Fruit fly (Drosophila melanogaster): ENCODE measurements around the gene Prosbeta7.

Prosbeta7 gene

DNA sequence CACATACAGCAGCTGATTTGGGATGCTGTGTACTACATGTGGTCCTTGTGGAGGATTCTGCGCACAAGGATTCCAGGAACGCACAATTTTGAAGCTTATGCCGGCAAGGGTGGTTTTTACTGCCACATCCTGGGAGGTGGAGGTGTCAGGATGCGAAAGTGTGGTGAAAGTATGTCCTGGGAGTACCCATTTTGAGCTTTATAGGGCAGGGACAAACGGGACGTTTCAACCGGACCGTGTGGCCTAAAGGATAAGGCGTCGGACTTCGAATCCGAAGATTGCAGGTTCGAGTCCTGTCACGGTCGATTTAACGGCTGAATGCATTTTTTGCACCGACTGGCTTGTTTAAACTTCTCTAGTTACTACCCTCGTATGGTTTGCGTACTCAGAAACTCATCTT lies 29.8 kb upstream of the Prosbeta7 start:
- TF ChIP-seq dl (GFP tag; optimal IDR thresholded peaks at IDR 0.05; ENCODE audit: insufficient read depth in 1 of 2, partially characterized antibody in 2 of 2) (no peak), Myc (optimal IDR thresholded peaks at IDR 0.05) (no peak), Mio (GFP tag; optimal IDR thresholded peaks at IDR 0.05) (no peak), sage (GFP tag; optimal IDR thresholded peaks at IDR 0.05) (no peak), N (GFP tag; optimal IDR thresholded peaks at IDR 0.05) (no peak), Hr78 (GFP tag; optimal IDR thresholded peaks at IDR 0.05) (no peak), Hr83 (GFP tag; optimal IDR thresholded peaks at IDR 0.05; ENCODE audit: poor library complexity, severe bottlenecking) (no peak), Hnf4 (GFP tag; optimal IDR thresholded peaks at IDR 0.05) (no peak), Vsx2 (GFP tag; optimal IDR thresholded peaks at IDR 0.05; ENCODE audit: partially characterized antibody) (no peak), CG32264 (GFP tag; optimal IDR thresholded peaks at IDR 0.05) (no peak)

DNA sequence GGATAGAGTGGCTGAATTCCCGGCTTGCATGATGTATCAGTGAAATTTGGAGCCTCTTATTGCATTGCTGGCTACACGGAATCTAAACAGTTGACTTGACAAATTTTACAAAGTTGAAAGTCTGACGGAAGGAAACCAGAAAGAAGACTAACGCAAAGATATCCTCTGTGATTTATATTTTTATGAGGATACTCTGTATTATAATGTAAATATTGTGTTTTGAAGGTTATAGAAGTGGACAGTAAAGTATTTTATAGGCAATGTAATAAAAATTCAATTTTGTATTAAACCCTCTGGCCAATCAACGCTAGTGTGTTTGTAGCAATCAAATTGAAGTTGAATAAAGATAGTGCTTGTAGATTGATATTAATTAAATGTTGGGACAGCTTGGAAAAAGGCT lies 29.4 kb upstream of the Prosbeta7 start, which contains the start of gene CG14668:
CG14668 (minus strand) TSS at position 101 of the 400 bp plus-strand sequence.
- TF ChIP-seq Mio (GFP tag; optimal IDR thresholded peaks at IDR 0.05) (no peak), jim (GFP tag; optimal IDR thresholded peaks at IDR 0.05) (no peak), N (GFP tag; optimal IDR thresholded peaks at IDR 0.05) (no peak), CG9705 (GFP tag; optimal IDR thresholded peaks at IDR 0.05) (no peak)

DNA sequence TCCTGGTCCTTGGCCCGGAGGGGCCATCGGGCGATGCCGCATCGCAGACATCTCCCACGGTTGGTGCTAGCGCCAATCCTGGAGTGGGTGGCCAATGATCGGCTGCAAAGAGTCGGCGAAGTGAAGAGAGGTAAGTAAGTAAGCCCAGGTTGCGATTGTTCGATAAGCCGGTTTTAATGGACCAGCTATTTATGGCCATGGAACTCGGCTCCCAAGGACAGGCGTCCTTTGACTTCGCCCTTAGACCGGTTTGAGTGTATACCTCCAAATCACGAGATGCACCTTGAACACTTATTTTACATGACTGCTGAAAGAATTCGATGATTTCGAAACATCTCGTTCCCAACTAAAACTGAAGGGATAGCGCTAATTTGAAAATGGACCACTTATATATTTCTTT lies 27.6 kb upstream of the Prosbeta7 start:
- no peak for TF ChIP-seq CG32264 (GFP tag; optimal IDR thresholded peaks at IDR 0.05)
- no peak for TF ChIP-seq h (GFP tag; optimal IDR thresholded peaks at IDR 0.05)
- TF ChIP-seq fru (GFP tag; optimal IDR thresholded peaks at IDR 0.05), result peak; percentile 14

DNA sequence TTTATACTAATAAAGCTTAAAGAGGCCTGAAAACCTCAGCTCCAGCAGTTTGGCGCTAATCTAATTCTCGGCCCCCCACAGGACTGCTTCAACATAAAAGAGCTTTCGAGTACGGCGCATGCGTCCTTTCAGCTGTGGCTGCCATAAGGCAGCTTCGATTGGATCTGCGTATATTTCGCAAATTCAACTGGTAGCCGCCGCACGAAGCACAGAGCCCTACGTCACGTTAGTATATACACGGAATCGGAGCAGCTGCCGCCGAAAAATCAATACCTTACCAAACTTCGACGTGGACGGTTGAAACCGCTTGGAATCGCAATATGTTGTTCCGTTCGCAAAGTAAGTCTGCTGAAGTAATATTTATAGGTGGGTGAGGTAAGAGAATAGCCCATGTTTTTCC lies 18.4 kb upstream of the Prosbeta7 start, which contains the start of gene 7B2:
7B2 (plus strand) TSS at position 169 of the 400 bp plus-strand sequence.
- TF ChIP-seq Hr78 (GFP tag; optimal IDR thresholded peaks at IDR 0.05) (no peak), OdsH (GFP tag; optimal IDR thresholded peaks at IDR 0.05) (no peak), CG9705 (GFP tag; optimal IDR thresholded peaks at IDR 0.05) (no peak), usp (GFP tag; optimal IDR thresholded peaks at IDR 0.05) (no peak), Myc (optimal IDR thresholded peaks at IDR 0.05) (no peak)

DNA sequence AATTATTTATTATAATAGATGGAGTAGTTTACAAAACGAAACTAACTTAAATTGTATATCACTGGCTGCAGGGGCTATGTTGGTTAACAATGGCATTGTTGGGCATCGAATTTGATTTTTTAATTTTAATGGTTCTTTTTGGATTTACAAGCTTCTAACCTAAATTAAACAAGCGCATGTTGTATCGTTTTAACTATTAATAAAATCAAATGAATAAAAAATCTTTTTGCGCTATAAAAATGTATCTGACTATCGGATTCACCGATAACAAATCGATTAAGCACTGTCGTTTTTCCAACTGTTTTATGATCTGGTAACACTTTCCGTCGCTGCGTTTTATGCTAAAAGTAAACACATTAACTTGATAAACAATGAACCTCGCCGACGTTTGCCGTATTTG lies 16.6 kb upstream of the Prosbeta7 start, which contains the start of the genes hd and CG14667:
hd (minus strand) TSS at position 243 of the 400 bp plus-strand sequence.
CG14667 (plus strand) TSS at position 303 of the 400 bp plus-strand sequence.
- TF ChIP-seq CG9705 (GFP tag; optimal IDR thresholded peaks at IDR 0.05) (no peak), dmrt93B (GFP tag; optimal IDR thresholded peaks at IDR 0.05) (no peak), pan (optimal IDR thresholded peaks at IDR 0.05) (no peak), Mio (GFP tag; optimal IDR thresholded peaks at IDR 0.05) (no peak), Dif (GFP tag; optimal IDR thresholded peaks at IDR 0.05; ENCODE audit: partially characterized antibody) (no peak), Dfd (GFP tag; optimal IDR thresholded peaks at IDR 0.05) (no peak), Hr78 (GFP tag; optimal IDR thresholded peaks at IDR 0.05) (no peak), usp (GFP tag; optimal IDR thresholded peaks at IDR 0.05) (no peak), N (GFP tag; optimal IDR thresholded peaks at IDR 0.05) (no peak), GATAd (GFP tag; optimal IDR thresholded peaks at IDR 0.05) (no peak), HLH106 (tag; optimal IDR thresholded peaks at IDR 0.05) (no peak), woc (GFP tag; optimal IDR thresholded peaks at IDR 0.05) (no peak), tai (GFP tag; optimal IDR thresholded peaks at IDR 0.05) (no peak), brk (GFP tag; optimal IDR thresholded peaks at IDR 0.05) (no peak), Sp1 (GFP tag; optimal IDR thresholded peaks at IDR 0.05) (no peak), jim (GFP tag; optimal IDR thresholded peaks at IDR 0.05) (no peak), CG32264 (GFP tag; optimal IDR thresholded peaks at IDR 0.05) (no peak)

DNA sequence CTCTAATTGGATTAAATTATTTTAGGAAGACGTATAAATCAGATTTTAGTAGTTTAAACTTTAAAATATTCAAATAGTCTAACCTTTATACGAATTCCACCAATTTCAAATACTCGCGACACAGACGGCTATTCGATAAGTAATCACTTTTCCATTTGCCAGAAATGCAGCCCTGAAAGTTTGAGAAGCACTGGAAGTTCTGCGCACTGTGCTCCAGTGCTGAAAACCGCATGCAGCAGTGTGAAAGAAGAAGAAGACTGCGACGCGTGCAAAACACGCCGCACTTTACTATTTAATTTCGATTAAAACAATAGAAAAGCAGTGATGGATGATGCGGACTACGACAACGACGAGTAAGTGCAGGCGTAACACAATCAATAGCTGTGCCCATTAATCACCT lies 13.4 kb upstream of the Prosbeta7 start, which contains the start of gene Polr2F:
Polr2F (plus strand) TSS at position 233 of the 400 bp plus-strand sequence.
- TF ChIP-seq dsf (GFP tag; optimal IDR thresholded peaks at IDR 0.05; ENCODE audit: borderline replicate concordance) (no peak), psq (GFP tag; optimal IDR thresholded peaks at IDR 0.05) (peak; percentile 65), jim (GFP tag; optimal IDR thresholded peaks at IDR 0.05) (peak; percentile 78), lola (GFP tag; optimal IDR thresholded peaks at IDR 0.05) (no peak), Hr78 (GFP tag; optimal IDR thresholded peaks at IDR 0.05) (no peak), N (GFP tag; optimal IDR thresholded peaks at IDR 0.05) (no peak), ey (GFP tag; optimal IDR thresholded peaks at IDR 0.05) (peak; percentile 85), h (GFP tag; optimal IDR thresholded peaks at IDR 0.05) (peak; percentile 89), foxo (GFP tag; optimal IDR thresholded peaks at IDR 0.05) (peak in 1 of 2 experiments; percentile 91), Abd-B (GFP tag; optimal IDR thresholded peaks at IDR 0.05) (no peak), Hnf4 (GFP tag; optimal IDR thresholded peaks at IDR 0.05) (no peak), dmrt93B (GFP tag; optimal IDR thresholded peaks at IDR 0.05) (no peak), usp (GFP tag; optimal IDR thresholded peaks at IDR 0.05) (no peak), brk (GFP tag; optimal IDR thresholded peaks at IDR 0.05) (no peak), Mio (GFP tag; optimal IDR thresholded peaks at IDR 0.05) (peak; percentile 46), Dfd (GFP tag; optimal IDR thresholded peaks at IDR 0.05) (no peak), pan (optimal IDR thresholded peaks at IDR 0.05) (no peak), Jra (GFP tag; optimal IDR thresholded peaks at IDR 0.05) (no peak), tai (GFP tag; optimal IDR thresholded peaks at IDR 0.05) (no peak), sage (GFP tag; optimal IDR thresholded peaks at IDR 0.05) (peak; percentile 22), CrebA (GFP tag; optimal IDR thresholded peaks at IDR 0.05; ENCODE audit: borderline replicate concordance) (no peak), OdsH (GFP tag; optimal IDR thresholded peaks at IDR 0.05) (peak; percentile 63), Myc (optimal IDR thresholded peaks at IDR 0.05) (peak; percentile 80), fru (GFP tag; optimal IDR thresholded peaks at IDR 0.05) (peak; percentile 80), Hr83 (GFP tag; optimal IDR thresholded peaks at IDR 0.05; ENCODE audit: poor library complexity, severe bottlenecking) (peak; percentile 96), dl (GFP tag; optimal IDR thresholded peaks at IDR 0.05; ENCODE audit: insufficient read depth in 1 of 2, partially characterized antibody in 2 of 2) (no peak), CG9705 (GFP tag; optimal IDR thresholded peaks at IDR 0.05) (peak; percentile 74), Dif (GFP tag; optimal IDR thresholded peaks at IDR 0.05; ENCODE audit: partially characterized antibody) (no peak), CG32264 (GFP tag; optimal IDR thresholded peaks at IDR 0.05) (peak; percentile 66), Sp1 (GFP tag; optimal IDR thresholded peaks at IDR 0.05) (peak; percentile 67)

All from whole organism, wandering third instar larva.